Worm (Caenorhabditis elegans) whole organism, dauer: ENCODE measurements around the gene T27D12.1.

Experiments
- unc-62 ChIP-seq: sonication (generic microtip); optimal IDR thresholded peaks from 2 replicates; lab custom pipeline; 2017; ENCODE audit warnings: missing biosample characterization, missing genetic modification reagents, missing genetic modification characterization

Gene T27D12.1

ce11 chrII:11842317-11842716 is at the start of gene T27D12.1:
T27D12.1 (plus strand) TSS chrII:11842617.
- no peak for TF ChIP-seq unc-62 (GFP tag; lab: Kevin White, UChicago)

ce11 chrII:11794392-11794791 is 48.0 kb upstream of the T27D12.1 start:
- TF ChIP-seq unc-62 (GFP tag; lab: Kevin White, UChicago), result no peak

- TF ChIP-seq unc-62 (GFP tag; lab: Kevin White, UChicago), result no peak
These were observed 45.2 kb upstream of the T27D12.1 start for ce11 chrII:11797194-11797593.

DNA sequence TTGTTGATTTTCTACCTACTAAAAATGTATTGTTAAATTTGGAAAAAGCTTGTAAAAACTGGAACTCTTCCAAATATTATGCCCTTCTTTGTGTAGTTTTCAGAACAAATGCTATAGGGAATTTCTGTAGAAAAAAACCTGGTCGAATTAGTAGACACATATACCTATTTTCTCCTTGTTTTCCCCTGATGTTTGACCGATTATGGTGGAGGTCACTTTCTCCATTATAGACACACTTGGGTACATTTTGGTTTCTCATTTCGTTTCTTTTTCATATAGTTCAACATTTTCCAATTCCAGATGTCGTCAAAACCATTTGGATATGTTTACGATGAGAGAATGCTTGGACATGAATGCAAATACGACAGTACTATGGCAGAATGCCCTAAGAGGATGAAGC is 43.7 kb upstream of the T27D12.1 start, which contains the start of gene hda-5:
hda-5 (plus strand) TSS at position 301 of the 400 bp plus-strand sequence.
- no peak for TF ChIP-seq unc-62 (GFP tag; lab: Kevin White, UChicago)

ce11 chrII:11802451-11802850 is 40.0 kb upstream of the T27D12.1 start, which contains the start of gene F43G6.17:
F43G6.17 (plus strand) TSS chrII:11802751.
- TF ChIP-seq unc-62 (GFP tag; lab: Kevin White, UChicago), result no peak

DNA sequence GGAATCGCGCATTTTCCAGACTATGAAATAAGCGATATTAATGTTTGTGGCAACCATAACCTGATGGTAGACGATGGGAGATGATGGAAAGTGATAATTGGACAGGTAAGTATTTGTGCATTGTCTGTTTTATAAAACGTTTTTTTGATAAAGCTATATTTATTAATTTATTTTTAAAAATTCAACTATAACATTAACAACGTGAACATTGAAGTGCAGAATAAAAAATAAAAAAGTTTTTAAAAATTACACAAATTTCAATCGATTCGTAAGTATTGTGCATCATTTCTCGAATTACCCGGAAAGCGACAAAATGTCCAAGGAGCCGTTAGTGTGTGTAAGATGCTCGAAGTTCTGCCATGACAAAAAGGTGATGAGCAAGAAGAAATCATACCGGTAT is 36.2 kb upstream of the T27D12.1 start, which contains the start of gene jmjd-1.1:
jmjd-1.1 (plus strand) TSS at position 301 of the 400 bp plus-strand sequence.
- TF ChIP-seq unc-62 (GFP tag; lab: Kevin White, UChicago), result no peak

DNA sequence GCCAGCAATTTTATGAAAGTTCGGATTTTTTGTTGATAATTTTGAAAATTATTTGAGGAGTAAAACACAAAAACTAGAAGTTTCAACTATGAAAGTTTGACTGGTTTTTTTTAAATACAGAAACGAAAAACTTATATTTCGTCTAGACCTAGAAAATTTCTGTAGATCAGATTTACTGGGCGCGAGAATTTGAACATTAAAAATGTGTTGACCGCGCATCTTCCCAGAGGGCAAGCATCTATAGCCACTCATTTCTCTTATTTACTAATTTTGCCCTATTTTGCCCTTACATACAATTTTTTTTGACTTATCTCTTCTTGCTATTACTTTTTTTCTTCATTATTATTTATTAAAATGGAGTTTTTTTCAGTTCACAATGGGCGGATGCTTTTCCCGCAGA is 33.4 kb upstream of the T27D12.1 start, which contains the start of gene F43G6.10:
F43G6.10 (plus strand) TSS at position 371 of the 400 bp plus-strand sequence.
- TF ChIP-seq unc-62 (GFP tag; lab: Kevin White, UChicago), result no peak

- no peak for TF ChIP-seq unc-62 (GFP tag; lab: Kevin White, UChicago)
These were observed 32.0 kb upstream of the T27D12.1 start, which contains the start of gene F43G6.7 for ce11 chrII:11810436-11810835. F43G6.7 (plus strand) TSS chrII:11810790.

- no peak for TF ChIP-seq unc-62 (GFP tag; lab: Kevin White, UChicago)
These were observed 31.2 kb upstream of the T27D12.1 start for ce11 chrII:11811241-11811640.

- no peak for TF ChIP-seq unc-62 (GFP tag; lab: Kevin White, UChicago)
These were observed 28.5 kb upstream of the T27D12.1 start, which contains the start of gene F43G6.8 for ce11 chrII:11813895-11814369. F43G6.8 (minus strand) TSS chrII:11814092.

DNA sequence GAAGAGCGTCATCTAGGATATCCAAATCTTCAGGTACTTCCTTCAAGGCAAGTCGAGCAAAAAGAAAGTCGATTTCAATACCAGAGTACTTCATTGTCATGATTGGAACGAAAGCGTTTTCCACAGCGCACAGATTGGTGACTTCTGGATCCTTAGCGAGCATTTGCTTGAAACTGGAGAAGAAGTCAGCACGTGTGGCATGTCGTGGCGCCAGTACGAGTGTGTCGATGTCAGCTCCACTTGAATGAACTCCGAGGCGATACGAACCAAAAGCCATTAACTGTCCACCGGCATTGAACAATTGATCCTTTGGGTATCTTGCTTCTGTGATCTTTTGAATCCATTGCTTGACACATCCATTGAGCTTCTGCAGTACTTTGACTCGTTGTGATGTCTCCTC is 26.4 kb upstream of the T27D12.1 start:
- no peak for TF ChIP-seq unc-62 (GFP tag; lab: Kevin White, UChicago)

DNA sequence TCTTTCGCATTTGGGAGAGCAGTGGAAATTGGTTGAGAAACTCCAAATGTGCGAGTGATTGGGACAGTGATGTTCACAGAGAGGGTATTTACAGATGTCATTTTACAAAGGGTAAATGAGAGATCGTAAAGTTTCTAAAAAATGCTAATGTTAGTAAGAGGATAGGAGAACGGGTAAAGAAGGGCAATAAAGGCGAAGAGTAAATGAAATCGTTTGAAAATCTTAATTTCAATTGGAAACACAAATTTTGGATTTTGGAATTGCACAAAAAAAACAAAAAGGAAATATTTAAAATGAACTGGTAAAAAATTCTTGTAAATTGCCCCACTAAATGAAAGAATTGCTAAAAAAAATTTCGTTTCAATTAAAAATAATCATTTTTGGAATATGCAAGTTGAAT is 25.9 kb upstream of the T27D12.1 start, which contains the start of gene pap-3:
pap-3 (minus strand) TSS at position 101 of the 400 bp plus-strand sequence.
- no peak for TF ChIP-seq unc-62 (GFP tag; lab: Kevin White, UChicago)

DNA sequence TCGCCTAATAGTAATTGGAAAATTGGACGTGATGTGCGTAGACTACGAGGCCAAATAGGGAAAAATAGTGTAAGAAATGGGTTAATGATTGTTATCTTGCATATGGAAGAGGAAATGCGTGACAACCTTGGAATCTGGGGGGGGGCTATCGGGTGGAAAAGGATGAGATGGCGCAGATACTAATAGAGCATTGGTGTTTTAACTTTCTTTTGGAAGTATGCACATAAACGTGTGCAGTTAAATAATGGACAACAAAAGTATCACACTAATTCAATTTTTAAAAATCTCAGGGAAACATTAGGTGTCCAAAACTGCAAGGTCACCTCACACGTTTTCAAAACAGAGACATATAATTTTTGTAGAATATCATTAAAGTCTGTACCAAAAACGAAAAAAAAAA is 22.6 kb upstream of the T27D12.1 start, which contains the start of gene Y6D1A.2:
Y6D1A.2 (minus strand) TSS at position 101 of the 400 bp plus-strand sequence.
- no peak for TF ChIP-seq unc-62 (GFP tag; lab: Kevin White, UChicago)

ce11 chrII:11823566-11824308 is 18.7 kb upstream of the T27D12.1 start, which contains the start of gene Y6D1A.1:
Y6D1A.1 (minus strand) TSS chrII:11823616.
- TF ChIP-seq unc-62 (GFP tag; lab: Kevin White, UChicago), result no peak

ce11 chrII:11829920-11830319 is 12.5 kb upstream of the T27D12.1 start, which contains the start of gene pes-5:
pes-5 (minus strand) TSS chrII:11830020.
- TF ChIP-seq unc-62 (GFP tag; lab: Kevin White, UChicago), result no peak

- TF ChIP-seq unc-62 (GFP tag; lab: Kevin White, UChicago), result no peak
These were observed 11.8 kb upstream of the T27D12.1 start for ce11 chrII:11830601-11831000.
